Worm (Caenorhabditis elegans): ENCODE measurements around the gene ZC239.6.
"Not testable (repeated sequence)": the region's sequence is repeated elsewhere in the genome, so short reads cannot be mapped to it uniquely, and the experiment has no call there.

Gene ZC239.6

DNA sequence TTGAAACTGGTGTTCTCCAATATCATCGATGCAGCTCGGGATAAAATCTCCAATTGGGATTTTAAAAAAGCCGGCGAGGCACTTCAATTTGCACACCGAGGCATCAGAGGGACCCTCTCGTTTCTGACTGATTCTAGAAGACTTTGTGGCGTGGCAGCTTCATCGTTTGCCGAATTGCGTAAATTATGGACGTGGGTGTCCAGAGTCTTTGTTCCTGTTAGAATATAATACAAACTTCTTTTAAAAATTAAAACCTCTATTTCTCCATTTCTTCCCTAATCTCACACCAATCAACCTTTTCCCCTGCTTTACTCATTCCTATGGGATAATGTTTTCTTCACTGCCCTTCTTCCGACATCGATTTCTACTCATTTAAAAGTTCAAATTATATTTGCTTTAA is 934 bp downstream of the ZC239.6 start, which contains the start of gene ZC239.5:
Gene ZC239.5 (plus strand): TSS at position 301 of the 400 bp plus-strand sequence.
- no peak for TF ChIP-seq rpc-1 (optimal IDR thresholded peaks at IDR 0.05)
- TF ChIP-seq rpc-1 (tag; optimal IDR thresholded peaks at IDR 0.05), result no peak
- TF ChIP-seq unc-130 (GFP tag; optimal IDR thresholded peaks at IDR 0.05), result no peak
- TF ChIP-seq snpc-4 (GFP tag; optimal IDR thresholded peaks at IDR 0.05), result no peak
- TF ChIP-seq snpc-4 (tag; optimal IDR thresholded peaks at IDR 0.05), result no peak
- TF ChIP-seq K12H6.12 (tag; optimal IDR thresholded peaks at IDR 0.05), result no peak
- TF ChIP-seq ztf-18 (tag; optimal IDR thresholded peaks at IDR 0.05), result no peak
- TF ChIP-seq B0019.2 (GFP tag; conservative IDR thresholded peaks at IDR 0.05), result no peak
- no peak for TF ChIP-seq ccch-3 (GFP tag; optimal IDR thresholded peaks at IDR 0.05)
- no peak for TF ChIP-seq F23B12.7 (tag; optimal IDR thresholded peaks at IDR 0.05; ENCODE audit: insufficient read depth)
- no peak for TF ChIP-seq D2030.7 (GFP tag; IDR thresholded peaks at IDR 0.05)
- no peak for TF ChIP-seq snpc-1.1 (tag; optimal IDR thresholded peaks at IDR 0.05; ENCODE audit: insufficient read depth)
- TF ChIP-seq nhr-80 (tag; optimal IDR thresholded peaks at IDR 0.05), result no peak
- TF ChIP-seq dox-1 (GFP tag; IDR thresholded peaks at IDR 0.05), result no peak
- TF ChIP-seq B0035.1 (tag; optimal IDR thresholded peaks at IDR 0.05), result no peak
- TF ChIP-seq F49E8.2 (tag; optimal IDR thresholded peaks at IDR 0.05; ENCODE audit: insufficient read depth), result no peak
- no peak for TF ChIP-seq ztf-26 (tag; optimal IDR thresholded peaks at IDR 0.05)
- TF ChIP-seq sdz-38 (tag; optimal IDR thresholded peaks at IDR 0.05), result no peak
- TF ChIP-seq ztf-25 (GFP tag; IDR thresholded peaks at IDR 0.05), result no peak
- no peak for TF ChIP-seq cebp-1 (GFP tag; IDR thresholded peaks at IDR 0.05)
- TF ChIP-seq cebp-1 (tag; optimal IDR thresholded peaks at IDR 0.05), result no peak
- TF ChIP-seq zfh-2 (GFP tag; conservative IDR thresholded peaks at IDR 0.05), result no peak

- no peak for TF ChIP-seq ama-1 (optimal IDR thresholded peaks at IDR 0.05)
- TF ChIP-seq ama-1 (GFP tag; optimal IDR thresholded peaks at IDR 0.05), result no peak
- TF ChIP-seq xnd-1 (tag; optimal IDR thresholded peaks at IDR 0.05), result no peak
- TF ChIP-seq sea-2 (GFP tag; IDR thresholded peaks at IDR 0.05), result no peak
- TF ChIP-seq ceh-79 (tag; optimal IDR thresholded peaks at IDR 0.05), result no peak
- TF ChIP-seq ztf-3 (GFP tag; optimal IDR thresholded peaks at IDR 0.05), result no peak
- no peak for TF ChIP-seq lin-26 (GFP tag; IDR thresholded peaks at IDR 0.05)
- no peak for TF ChIP-seq snpc-4 (GFP tag; optimal IDR thresholded peaks at IDR 0.05)
- TF ChIP-seq snpc-4 (tag; optimal IDR thresholded peaks at IDR 0.05), result no peak
- no peak for TF ChIP-seq hlh-12 (tag; optimal IDR thresholded peaks at IDR 0.05)
- no peak for TF ChIP-seq mel-28 (tag; optimal IDR thresholded peaks at IDR 0.05; ENCODE audit: borderline replicate concordance)
- no peak for TF ChIP-seq efl-1 (GFP tag; optimal IDR thresholded peaks at IDR 0.05)
- no peak for TF ChIP-seq attf-5 (GFP tag; optimal IDR thresholded peaks at IDR 0.05)
- no peak for TF ChIP-seq egl-44 (GFP tag; IDR thresholded peaks at IDR 0.05)
- no peak for TF ChIP-seq F37B4.10 (GFP tag; IDR thresholded peaks at IDR 0.05)
- no peak for TF ChIP-seq F57A8.1 (GFP tag; optimal IDR thresholded peaks at IDR 0.05)
- no peak for TF ChIP-seq T07F8.4 (tag; optimal IDR thresholded peaks at IDR 0.05)
- no peak for TF ChIP-seq aptf-2 (GFP tag; conservative IDR thresholded peaks at IDR 0.05)
These were observed 4.5 kb downstream of the ZC239.6 start, which contains the start of gene ZC239.4 for ce11 chrII:3213898-3214297. ZC239.4 (plus strand) TSS chrII:3214198.

DNA sequence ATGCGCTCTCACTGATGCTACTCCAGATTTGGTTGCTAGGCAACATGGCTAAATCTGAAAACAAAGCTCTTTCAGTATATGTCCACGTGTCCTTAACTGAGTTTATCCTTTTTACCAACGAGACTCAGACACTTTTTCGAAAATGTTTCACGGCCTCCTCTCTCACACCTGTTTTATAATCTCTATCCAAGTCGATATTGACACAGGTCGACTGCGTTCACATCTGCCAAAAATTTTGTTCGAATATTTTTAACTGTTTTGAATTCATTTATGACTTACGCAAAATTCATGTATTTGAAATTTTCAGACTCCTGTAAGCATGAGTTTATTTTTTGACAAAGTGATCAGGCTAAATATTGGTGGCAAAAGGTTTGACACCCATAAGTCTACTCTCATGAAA is 6.3 kb downstream of the ZC239.6 start, which contains the start of gene ZC239.3:
Gene ZC239.3 (plus strand): TSS at position 301 of the 400 bp plus-strand sequence.
- TF ChIP-seq xnd-1 (tag; optimal IDR thresholded peaks at IDR 0.05); nhr-80 (tag; optimal IDR thresholded peaks at IDR 0.05); ama-1 (optimal IDR thresholded peaks at IDR 0.05); ama-1 (GFP tag; optimal IDR thresholded peaks at IDR 0.05): not testable (repeated sequence)
